Worm (Caenorhabditis elegans): ENCODE data around the gene lelo-4.

lelo-4 gene

ce11 chrII:5708154-5708553, 6.6 kb upstream of the lelo-4 start (continued):
- TF ChIP-seq mdl-1 (tag; optimal IDR thresholded peaks at IDR 0.05) (no peak), snpc-1.2 (GFP tag; IDR thresholded peaks at IDR 0.05) (no peak), pqm-1 (tag; optimal IDR thresholded peaks at IDR 0.05) (no peak), ces-1 (GFP tag; optimal IDR thresholded peaks at IDR 0.05) (peak; percentile 81), fkh-10 (GFP tag; optimal IDR thresholded peaks at IDR 0.05) (peak; percentile 82), unc-62 (GFP tag; optimal IDR thresholded peaks at IDR 0.05 in 1 of 2) (peak in 1 of 2 experiments; percentile 85), unc-62 (tag; optimal IDR thresholded peaks at IDR 0.05) (no peak), Y5F2A.4 (GFP tag; optimal IDR thresholded peaks at IDR 0.05) (no peak), egl-43 (GFP tag; IDR thresholded peaks at IDR 0.05) (no peak), zfp-3 (GFP tag; conservative IDR thresholded peaks at IDR 0.05) (no peak), jun-1 (tag; optimal IDR thresholded peaks at IDR 0.05) (no peak), nhr-11 (tag; optimal IDR thresholded peaks at IDR 0.05) (no peak), lin-15B (tag; optimal IDR thresholded peaks at IDR 0.05) (no peak), nhr-111 (GFP tag; optimal IDR thresholded peaks at IDR 0.05) (no peak), vab-7 (GFP tag; IDR thresholded peaks at IDR 0.05) (no peak), mxl-3 (GFP tag; optimal IDR thresholded peaks at IDR 0.05) (no peak), mxl-2 (GFP tag; conservative IDR thresholded peaks at IDR 0.05) (no peak), Y75B8A.6 (GFP tag; IDR thresholded peaks at IDR 0.05) (no peak), ceh-32 (tag; optimal IDR thresholded peaks at IDR 0.05; ENCODE audit: poor library complexity) (no peak), hlh-11 (tag; optimal IDR thresholded peaks at IDR 0.05) (no peak), sdz-12 (GFP tag; optimal IDR thresholded peaks at IDR 0.05) (no peak), zip-11 (GFP tag; IDR thresholded peaks at IDR 0.05) (no peak), F49E8.2 (tag; optimal IDR thresholded peaks at IDR 0.05; ENCODE audit: borderline replicate concordance) (no peak), nhr-6 (tag; optimal IDR thresholded peaks at IDR 0.05) (no peak), lin-13 (GFP tag; optimal IDR thresholded peaks at IDR 0.05) (no peak), mdt-29 (GFP tag; IDR thresholded peaks at IDR 0.05) (no peak), php-3 (GFP tag; IDR thresholded peaks at IDR 0.05) (no peak), nhr-42 (GFP tag; IDR thresholded peaks at IDR 0.05) (no peak), aha-1 (tag) (no peak), R02D3.7 (tag; optimal IDR thresholded peaks at IDR 0.05) (no peak)

DNA sequence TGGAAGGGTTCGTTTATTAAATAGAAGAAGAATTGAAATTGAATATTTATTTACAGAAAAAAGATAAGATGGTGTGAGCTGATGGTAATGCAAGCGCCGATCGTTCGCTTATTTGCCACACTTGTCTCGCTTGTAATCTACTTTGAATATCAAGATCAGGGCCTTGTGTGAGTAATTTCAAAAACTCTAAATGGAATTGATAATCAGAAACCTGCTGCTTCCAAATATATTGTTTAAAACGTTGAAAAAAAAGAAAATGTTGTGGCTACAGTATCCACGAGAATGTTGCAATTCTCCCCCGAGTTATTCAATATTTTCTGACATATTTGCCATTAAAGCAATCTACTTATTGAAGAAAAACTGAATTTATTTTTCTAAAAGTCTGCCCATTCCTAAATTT, 3.9 kb upstream of the lelo-4 start:
- peak in 1 of 2 experiments; percentile 53 for TF ChIP-seq unc-62 (GFP tag; optimal IDR thresholded peaks at IDR 0.05 in 1 of 2)
- TF ChIP-seq unc-62 (tag; optimal IDR thresholded peaks at IDR 0.05): no peak
- no peak for TF ChIP-seq ceh-20 (GFP tag; IDR thresholded peaks at IDR 0.05)
- no peak for TF ChIP-seq hif-1 (tag; optimal IDR thresholded peaks at IDR 0.05)
- TF ChIP-seq ama-1 (optimal IDR thresholded peaks at IDR 0.05): no peak

DNA sequence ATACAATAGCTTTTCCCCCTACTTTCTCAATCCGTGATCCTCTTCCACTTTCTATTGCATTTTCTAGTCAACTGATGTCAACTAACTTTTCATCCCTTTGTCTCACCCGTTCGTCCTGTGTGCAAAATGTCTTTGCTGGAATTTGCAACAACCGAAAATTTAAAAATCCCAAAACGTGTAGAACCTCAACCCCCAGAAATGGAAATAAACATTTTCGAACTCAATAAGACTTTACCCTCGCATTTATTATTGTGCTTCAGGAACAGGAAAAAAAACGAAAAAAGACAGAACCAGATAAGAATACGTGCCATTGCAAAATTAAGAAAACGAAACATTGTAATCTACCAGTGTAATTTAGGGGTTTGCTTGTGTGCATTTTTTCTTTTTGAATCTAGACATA, 2.6 kb upstream of the lelo-4 start:
- TF ChIP-seq ces-1 (GFP tag; optimal IDR thresholded peaks at IDR 0.05): no peak
- TF ChIP-seq ZK337.2 (GFP tag; IDR thresholded peaks at IDR 0.05): no peak
- TF ChIP-seq spr-1 (tag; optimal IDR thresholded peaks at IDR 0.05): peak; percentile 34
- no peak for TF ChIP-seq set-16 (GFP tag; IDR thresholded peaks at IDR 0.05)
- TF ChIP-seq F10B5.3 (tag; optimal IDR thresholded peaks at IDR 0.05): no peak
- no peak for TF ChIP-seq nhr-42 (GFP tag; IDR thresholded peaks at IDR 0.05)
- 0 out of 2 replicates have a peak, but pooled peaks have one; percentile 8 for TF ChIP-seq snpc-1.2 (GFP tag; IDR thresholded peaks at IDR 0.05)
- peak; percentile 26; the same call in 1 of the 2 replicates for TF ChIP-seq Y48G9A.11 (GFP tag; IDR thresholded peaks at IDR 0.05)
- TF ChIP-seq Y75B8A.6 (GFP tag; IDR thresholded peaks at IDR 0.05): no peak
- no peak for TF ChIP-seq F49E8.2 (tag; optimal IDR thresholded peaks at IDR 0.05; ENCODE audit: borderline replicate concordance)
- no peak for TF ChIP-seq rbr-2 (tag; optimal IDR thresholded peaks at IDR 0.05)
- TF ChIP-seq ZK546.5 (tag; optimal IDR thresholded peaks at IDR 0.05): no peak
- 0 out of 2 replicates have a peak, but pooled peaks have one; percentile 25 for TF ChIP-seq php-3 (GFP tag; IDR thresholded peaks at IDR 0.05)
- no peak for TF ChIP-seq unc-62 (GFP tag; optimal IDR thresholded peaks at IDR 0.05 in 1 of 2)
- no peak for TF ChIP-seq unc-62 (tag; optimal IDR thresholded peaks at IDR 0.05)
- no peak for TF ChIP-seq fos-1 (tag; optimal IDR thresholded peaks at IDR 0.05)
- no peak for TF ChIP-seq saeg-2 (GFP tag; IDR thresholded peaks at IDR 0.05)
- 0 out of 2 replicates have a peak, but pooled peaks have one; percentile 20 for TF ChIP-seq arid-1 (GFP tag; conservative IDR thresholded peaks at IDR 0.05)
- TF ChIP-seq nhr-111 (GFP tag; optimal IDR thresholded peaks at IDR 0.05): no peak
- TF ChIP-seq mes-2 (tag; optimal IDR thresholded peaks at IDR 0.05; ENCODE audit: poor library complexity, severe bottlenecking): peak; percentile 4
- TF ChIP-seq ctbp-1 (GFP tag; IDR thresholded peaks at IDR 0.05): no peak
- no peak for TF ChIP-seq ztf-11 (tag; optimal IDR thresholded peaks at IDR 0.05)
- peak; percentile 30 for TF ChIP-seq T20F7.1 (GFP tag; optimal IDR thresholded peaks at IDR 0.05)
- no peak for TF ChIP-seq sdz-12 (GFP tag; optimal IDR thresholded peaks at IDR 0.05)
- no peak for TF ChIP-seq fkh-10 (GFP tag; optimal IDR thresholded peaks at IDR 0.05)
- TF ChIP-seq mdt-29 (GFP tag; IDR thresholded peaks at IDR 0.05): no peak
- TF ChIP-seq mep-1 (tag; optimal IDR thresholded peaks at IDR 0.05): peak; percentile 5
